Worm (Caenorhabditis elegans) whole organism, mixed stage, embryonic: ENCODE measurements around the gene ifas-1.

Experiments
- M03D4.4 ChIP-seq: sonication (generic microtip); optimal IDR thresholded peaks from 2 replicates; lab custom pipeline; 2017; ENCODE audit warnings: mild to moderate bottlenecking, missing genetic modification characterization, missing compliant biosample characterization
- bed-3 ChIP-seq: fragments of 200-800 bp; sonication (Bioruptor generic); optimal IDR thresholded peaks from 3 replicates; lab custom pipeline; 2018; ENCODE audit warnings: mild to moderate bottlenecking, missing genetic modification characterization, moderate library complexity, missing compliant biosample characterization
- blmp-1 ChIP-seq: fragments of 150-350 bp; optimal IDR thresholded peaks from 2 replicates; lab custom pipeline; 2014; ENCODE audit warnings: missing biosample characterization, missing genetic modification characterization
- ceh-39 ChIP-seq: fragments of 150-350 bp; optimal IDR thresholded peaks from 2 replicates; lab custom pipeline; 2014; ENCODE audit warnings: missing biosample characterization, missing genetic modification characterization
- ceh-43 ChIP-seq: fragments of 200-800 bp; sonication (Bioruptor generic); optimal IDR thresholded peaks from 2 replicates; lab custom pipeline; 2018; ENCODE audit warnings: mild to moderate bottlenecking, missing genetic modification characterization, moderate library complexity, missing compliant biosample characterization
- ceh-83 ChIP-seq: fragments of 200-800 bp; sonication (Bioruptor generic); optimal IDR thresholded peaks from 2 replicates; lab custom pipeline; 2018; ENCODE audit warnings: mild to moderate bottlenecking, missing genetic modification characterization, missing compliant biosample characterization
- ces-1 ChIP-seq: fragments of 150-350 bp; optimal IDR thresholded peaks from 2 replicates; lab custom pipeline; 2014; ENCODE audit warnings: missing biosample characterization, missing genetic modification reagents, missing genetic modification characterization
- cnd-1 ChIP-seq: fragments of 200-800 bp; sonication (Bioruptor generic); optimal IDR thresholded peaks from 2 replicates; lab custom pipeline; 2018; ENCODE audit warnings: mild to moderate bottlenecking, missing genetic modification characterization, missing compliant biosample characterization
- drap-1 ChIP-seq: fragments of 200-800 bp; sonication (Bioruptor generic); optimal IDR thresholded peaks from 3 replicates; lab custom pipeline; 2018; ENCODE audit warnings: mild to moderate bottlenecking, missing genetic modification characterization, missing compliant biosample characterization
- elt-1 ChIP-seq: sonication (generic microtip); optimal IDR thresholded peaks from 2 replicates; lab custom pipeline; 2017; ENCODE audit warnings: missing genetic modification characterization, mild to moderate bottlenecking, missing compliant biosample characterization, antibody characterized with exemption, moderate library complexity, borderline replicate concordance; ENCODE audit not compliant: insufficient read depth
- elt-3 ChIP-seq: fragments of 150-350 bp; optimal IDR thresholded peaks from 2 replicates; lab custom pipeline; 2014; ENCODE audit warnings: missing biosample characterization, missing genetic modification characterization
- flh-1 ChIP-seq: fragments of 200-800 bp; sonication (Bioruptor generic); optimal IDR thresholded peaks from 2 replicates; lab custom pipeline; 2018; ENCODE audit warnings: mild to moderate bottlenecking, missing genetic modification characterization, moderate library complexity, missing compliant biosample characterization
- ham-2 ChIP-seq: fragments of 200-800 bp; sonication (Bioruptor generic); optimal IDR thresholded peaks from 2 replicates; lab custom pipeline; 2018; ENCODE audit warnings: mild to moderate bottlenecking, missing genetic modification characterization, missing compliant biosample characterization
- hlh-1 ChIP-seq: fragments of 150-350 bp; optimal IDR thresholded peaks from 2 replicates; lab custom pipeline; 2014; ENCODE audit warnings: missing biosample characterization, missing genetic modification reagents, missing genetic modification characterization
- lin-13 ChIP-seq: fragments of 150-350 bp; optimal IDR thresholded peaks from 2 replicates; lab custom pipeline; 2014; ENCODE audit warnings: missing biosample characterization, missing genetic modification characterization
- lin-32 ChIP-seq: fragments of 200-800 bp; sonication (Bioruptor generic); optimal IDR thresholded peaks from 2 replicates; lab custom pipeline; 2018; ENCODE audit warnings: mild to moderate bottlenecking, missing genetic modification characterization, missing compliant biosample characterization
- mab-5 ChIP-seq: fragments of 150-350 bp; optimal IDR thresholded peaks from 2 replicates; lab custom pipeline; 2014; ENCODE audit warnings: missing biosample characterization, missing genetic modification characterization
- mep-1 ChIP-seq: fragments of 150-350 bp; optimal IDR thresholded peaks from 2 replicates; lab custom pipeline; 2017; ENCODE audit warnings: missing biosample characterization, missing genetic modification reagents, missing genetic modification characterization, inconsistent platforms
- mls-2 ChIP-seq: sonication (generic microtip); optimal IDR thresholded peaks from 2 replicates; lab custom pipeline; 2016; ENCODE audit warnings: mild to moderate bottlenecking, missing genetic modification characterization, moderate library complexity, missing compliant biosample characterization
- nhr-12 ChIP-seq: fragments of 150-350 bp; optimal IDR thresholded peaks from 2 replicates; lab custom pipeline; 2014; ENCODE audit warnings: missing biosample characterization, missing genetic modification characterization
- nhr-237 ChIP-seq: fragments of 150-350 bp; optimal IDR thresholded peaks from 2 replicates; lab custom pipeline; 2014; ENCODE audit warnings: missing biosample characterization, missing genetic modification characterization
- nhr-28 ChIP-seq: fragments of 150-350 bp; optimal IDR thresholded peaks from 2 replicates; lab custom pipeline; 2014; ENCODE audit warnings: missing biosample characterization, missing genetic modification characterization
- nhr-76 ChIP-seq: sonication (generic microtip); optimal IDR thresholded peaks from 2 replicates; lab custom pipeline; 2017; ENCODE audit warnings: missing biosample characterization, missing genetic modification characterization
- pha-4 ChIP-seq: fragments of 150-350 bp; optimal IDR thresholded peaks from 2 replicates; lab custom pipeline; 2018; ENCODE audit warnings: missing biosample characterization, missing genetic modification reagents, missing genetic modification characterization
- sem-2 ChIP-seq: fragments of 200-800 bp; sonication (Bioruptor generic); optimal IDR thresholded peaks from 2 replicates; lab custom pipeline; 2018; ENCODE audit warnings: mild to moderate bottlenecking, missing genetic modification characterization, missing compliant biosample characterization
- snpc-4 ChIP-seq: fragments of 150-350 bp; optimal IDR thresholded peaks from 2 replicates; lab custom pipeline; 2014; ENCODE audit warnings: missing biosample characterization, missing genetic modification characterization
- sptf-1 ChIP-seq: sonication (generic microtip); optimal IDR thresholded peaks from 2 replicates; lab custom pipeline; 2017; ENCODE audit warnings: mild to moderate bottlenecking, missing genetic modification characterization, moderate library complexity, missing compliant biosample characterization
- tbx-8 ChIP-seq: fragments of 200-800 bp; sonication (Bioruptor generic); optimal IDR thresholded peaks from 2 replicates; lab custom pipeline; 2018; ENCODE audit warnings: mild to moderate bottlenecking, missing genetic modification characterization, moderate library complexity, missing compliant biosample characterization
- unc-120 ChIP-seq: sonication (generic microtip); optimal IDR thresholded peaks from 2 replicates; lab custom pipeline; 2017; ENCODE audit warnings: missing genetic modification characterization, missing compliant biosample characterization; ENCODE audit not compliant: poor library complexity, severe bottlenecking
- unc-39 ChIP-seq: fragments of 150-350 bp; optimal IDR thresholded peaks from 2 replicates; lab custom pipeline; 2014; ENCODE audit warnings: missing biosample characterization, missing genetic modification characterization
- unc-62 ChIP-seq: fragments of 150-350 bp; optimal IDR thresholded peaks from 2 replicates; lab custom pipeline; 2014; ENCODE audit warnings: missing biosample characterization, missing genetic modification reagents, missing genetic modification characterization
- zip-8 ChIP-seq: fragments of 150-350 bp; optimal IDR thresholded peaks from 2 replicates; lab custom pipeline; 2014; ENCODE audit warnings: missing biosample characterization, missing genetic modification characterization
- ztf-11 ChIP-seq: fragments of 150-350 bp; optimal IDR thresholded peaks from 2 replicates; lab custom pipeline; 2014; ENCODE audit warnings: missing biosample characterization, missing genetic modification characterization

The ifas-1 gene

DNA sequence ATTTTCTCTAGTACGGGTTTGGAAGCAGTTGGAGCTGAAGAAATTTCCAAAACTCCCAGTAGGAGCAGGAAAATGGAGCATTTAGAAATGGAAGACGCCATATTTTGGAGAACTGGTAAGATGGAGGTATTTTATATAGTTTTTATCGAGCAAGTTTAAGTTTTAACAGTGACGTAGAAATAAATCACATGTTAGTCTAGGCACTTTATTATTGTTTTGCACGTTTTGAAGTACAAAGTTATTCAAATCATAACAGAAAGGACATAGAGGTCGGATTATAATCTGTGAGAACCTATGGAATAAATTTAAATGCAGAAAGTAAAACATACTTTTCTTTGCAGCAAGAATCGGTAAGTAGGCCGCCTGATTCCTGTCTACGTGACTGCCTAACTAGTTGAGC is 24.7 kb downstream of the ifas-1 start, which contains the start of gene F19B10.6:
TSS of gene F19B10.6 (minus strand) at position 101 of the 400 bp plus-strand sequence.
- TF ChIP-seq cnd-1: no peak
- TF ChIP-seq mab-5 (tag; lab: Kevin White, UChicago): no peak
- no peak for TF ChIP-seq mls-2 (tag; lab: Kevin White, UChicago)
- TF ChIP-seq sem-2 (GFP tag; lab: Kevin White, UChicago): no peak
- no peak for TF ChIP-seq snpc-4
- no peak for TF ChIP-seq ceh-83
- TF ChIP-seq unc-39 (tag; lab: Kevin White, UChicago): no peak
- no peak for TF ChIP-seq unc-120 (tag; lab: Kevin White, UChicago)
- no peak for TF ChIP-seq nhr-237 (tag; lab: Kevin White, UChicago)
- TF ChIP-seq flh-1 (GFP tag; lab: Kevin White, UChicago): no peak
- no peak for TF ChIP-seq bed-3 (GFP tag; lab: Kevin White, UChicago)
- no peak for TF ChIP-seq ces-1
- no peak for TF ChIP-seq ztf-11
- no peak for TF ChIP-seq lin-13 (tag; lab: Kevin White, UChicago)
- no peak for TF ChIP-seq elt-3
- TF ChIP-seq unc-62 (GFP tag; lab: Kevin White, UChicago): no peak
- no peak for TF ChIP-seq elt-1
- no peak for TF ChIP-seq ceh-43 (GFP tag; lab: Kevin White, UChicago)

DNA sequence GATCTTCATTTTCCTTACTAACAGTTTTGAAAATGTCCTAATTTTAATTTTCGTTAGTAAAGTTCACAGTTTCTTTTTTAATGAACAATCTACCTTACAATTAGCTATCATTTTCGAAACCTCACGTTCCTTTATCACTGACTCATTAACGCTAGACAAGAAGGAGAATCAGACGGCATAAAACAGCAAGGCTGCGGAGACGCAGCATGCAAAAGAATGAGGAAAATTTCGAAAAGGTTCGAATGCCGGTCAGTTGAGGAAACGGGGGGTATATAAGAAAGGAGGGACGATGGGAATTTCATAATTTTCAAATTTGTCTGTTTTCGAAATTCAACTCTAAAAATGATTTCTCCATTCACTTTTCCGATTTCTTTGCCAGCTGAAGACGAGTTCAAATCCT is 26.6 kb downstream of the ifas-1 start, which contains the start of gene F19B10.13:
TSS of gene F19B10.13 (plus strand) at position 343 of the 400 bp plus-strand sequence.
- TF ChIP-seq lin-13 (tag; lab: Kevin White, UChicago): no peak
- TF ChIP-seq elt-3: peak; percentile 61

DNA sequence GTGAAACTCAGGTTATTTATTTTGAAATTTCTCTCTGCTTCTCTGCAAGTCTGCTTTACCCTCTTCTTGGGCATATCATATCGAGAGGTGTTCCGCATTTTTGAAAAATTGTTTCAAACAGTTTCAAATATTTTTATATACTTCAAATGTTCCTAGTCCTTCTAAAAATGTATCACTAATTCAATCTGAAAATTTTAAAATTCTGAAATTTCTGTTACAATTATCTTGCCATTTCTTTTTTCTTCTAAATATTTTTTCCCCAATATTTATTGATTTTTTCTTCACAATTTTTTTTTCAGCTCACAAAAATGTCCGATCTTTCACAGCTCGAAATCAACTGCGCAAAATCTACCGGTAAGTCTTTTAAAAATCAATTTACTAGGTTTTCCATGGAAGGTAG is 28.7 kb downstream of the ifas-1 start, which contains the start of gene F19B10.4:
TSS of gene F19B10.4 (plus strand) at position 301 of the 400 bp plus-strand sequence.
- TF ChIP-seq nhr-28 (tag; lab: Kevin White, UChicago) (no peak), zip-8 (no peak), mep-1 (no peak), lin-32 (no peak), ztf-11 (no peak)
- TF ChIP-seq, all 35 proteins: peak for 0

DNA sequence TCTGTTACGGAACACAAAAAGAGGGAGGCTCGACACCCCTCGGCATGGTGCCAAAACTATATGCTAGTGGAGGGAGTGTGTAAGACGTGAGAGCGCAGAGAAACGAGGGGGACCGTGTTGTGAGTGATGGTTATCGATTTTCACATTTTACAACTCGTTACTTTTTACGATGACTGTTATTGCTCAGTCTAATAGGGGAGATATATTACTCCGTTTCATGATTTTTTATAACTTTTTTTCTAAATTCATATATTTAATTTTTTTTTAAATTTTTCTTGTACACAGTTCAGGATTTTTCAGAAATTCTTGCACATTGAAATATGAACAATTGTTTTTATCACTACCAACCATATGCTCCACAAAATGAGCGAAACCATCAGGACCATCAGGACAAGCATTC is 33.1 kb downstream of the ifas-1 start, which contains the start of gene F19B10.5:
TSS of gene F19B10.5 (plus strand) at position 301 of the 400 bp plus-strand sequence.
- TF ChIP-seq mep-1: no peak
- TF ChIP-seq hlh-1 (tag; lab: Kevin White, UChicago): no peak
- TF ChIP-seq snpc-4: no peak
- no peak for TF ChIP-seq unc-62 (GFP tag; lab: Kevin White, UChicago)
- TF ChIP-seq sem-2 (GFP tag; lab: Kevin White, UChicago): no peak
- TF ChIP-seq pha-4 (tag; lab: Kevin White, UChicago): no peak
- no peak for TF ChIP-seq lin-13 (tag; lab: Kevin White, UChicago)
- TF ChIP-seq bed-3 (GFP tag; lab: Kevin White, UChicago): no peak
- TF ChIP-seq tbx-8 (GFP tag; lab: Kevin White, UChicago): no peak
- no peak for TF ChIP-seq cnd-1
- no peak for TF ChIP-seq mls-2 (tag; lab: Kevin White, UChicago)
- no peak for TF ChIP-seq ham-2 (GFP tag; lab: Kevin White, UChicago)
- TF ChIP-seq ceh-43 (GFP tag; lab: Kevin White, UChicago): no peak
- TF ChIP-seq drap-1: no peak
- no peak for TF ChIP-seq sptf-1
- no peak for TF ChIP-seq ceh-39 (tag; lab: Kevin White, UChicago)
- no peak for TF ChIP-seq flh-1 (GFP tag; lab: Kevin White, UChicago)
- no peak for TF ChIP-seq lin-32

DNA sequence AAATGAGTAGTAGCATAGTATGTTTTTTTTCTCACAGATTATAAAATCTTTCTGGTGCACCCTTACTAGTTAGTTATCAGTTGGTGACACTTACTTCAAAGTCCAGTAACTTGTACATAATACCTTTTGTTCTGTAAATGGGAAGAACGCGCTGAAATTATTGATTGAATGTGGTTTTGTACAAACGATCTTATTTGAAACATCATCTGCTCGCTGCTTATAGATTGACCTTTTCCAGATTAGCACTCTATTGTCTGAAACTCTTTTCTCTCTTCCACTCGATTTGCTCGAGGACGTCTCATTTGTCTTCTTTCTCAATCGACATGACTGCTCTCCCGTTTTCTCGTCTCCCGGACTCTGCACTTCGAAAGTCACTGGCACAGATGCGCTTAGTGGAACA is 41.4 kb downstream of the ifas-1 start, which contains the start of gene fbxb-33:
TSS of gene fbxb-33 (plus strand) at position 301 of the 400 bp plus-strand sequence.
- TF ChIP-seq lin-32 (no peak), M03D4.4 (tag; lab: Kevin White, UChicago) (no peak), drap-1 (no peak), blmp-1 (no peak)
- TF ChIP-seq, all 35 proteins: peak for 0

DNA sequence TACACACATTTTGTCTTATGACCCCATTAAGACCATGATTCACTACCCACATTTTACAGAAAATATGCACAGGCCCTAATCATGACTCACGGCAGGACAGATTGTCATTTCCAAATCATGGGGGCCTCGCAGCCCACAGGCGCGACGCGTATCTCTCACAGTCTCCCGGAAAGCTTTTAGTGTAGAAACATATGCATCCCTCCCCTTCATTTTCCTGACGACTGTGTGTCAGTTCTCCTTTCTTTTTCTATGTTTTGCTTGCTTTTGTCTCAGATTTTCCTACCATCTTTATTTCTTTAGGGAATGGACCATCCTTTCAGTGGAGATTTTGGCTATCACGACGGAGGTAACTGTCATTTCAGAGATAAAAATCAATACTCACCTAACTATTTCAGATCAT is 47.3 kb downstream of the ifas-1 start, which contains the start of gene M151.1:
TSS of gene M151.1 (plus strand) at position 301 of the 400 bp plus-strand sequence.
- no peak for TF ChIP-seq mep-1
- TF ChIP-seq lin-32: no peak
- no peak for TF ChIP-seq nhr-12 (tag; lab: Kevin White, UChicago)
- TF ChIP-seq nhr-76 (tag; lab: Kevin White, UChicago): no peak
